Fruit fly (Drosophila melanogaster): ENCODE measurements around the gene CG7794.

DNA sequence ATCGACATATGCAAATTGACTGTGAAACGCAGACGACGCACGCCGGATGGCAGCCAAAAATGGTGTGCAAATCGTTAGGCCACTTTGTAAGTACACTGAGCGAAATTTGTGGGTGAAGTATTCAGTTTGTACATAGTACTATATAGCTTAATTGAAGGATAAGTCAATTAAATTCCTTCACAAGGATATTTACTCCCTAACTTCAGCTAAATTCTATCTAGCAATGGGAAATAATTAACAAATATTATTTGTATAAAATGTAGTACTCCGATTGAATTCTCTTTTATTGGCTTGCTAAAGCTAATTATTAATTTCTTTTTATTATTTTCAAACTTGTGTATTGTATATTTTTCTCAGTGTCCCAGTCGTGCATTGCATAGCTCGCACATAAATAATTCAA lies 5.6 kb downstream of the CG7794 start:
- TF ChIP-seq bab1 (GFP tag; optimal IDR thresholded peaks at IDR 0.05) (no peak), Hr96 (GFP tag; optimal IDR thresholded peaks at IDR 0.05) (no peak), cnc (optimal IDR thresholded peaks at IDR 0.05) (no peak), cic (GFP tag; optimal IDR thresholded peaks at IDR 0.05) (no peak), ovo (GFP tag; optimal IDR thresholded peaks at IDR 0.05) (no peak), Clk (GFP tag; optimal IDR thresholded peaks at IDR 0.05) (no peak), CG14711 (tag; optimal IDR thresholded peaks at IDR 0.05) (no peak), kay (GFP tag; ENCODE audit: borderline replicate concordance) (no peak), CG11617 (GFP tag; optimal IDR thresholded peaks at IDR 0.05) (no peak), CG1620 (GFP tag; optimal IDR thresholded peaks at IDR 0.05) (no peak), CG33017 (tag; optimal IDR thresholded peaks at IDR 0.05) (no peak)

Measured in whole organism, adult.